Worm (Caenorhabditis elegans) whole organism, L3 larva: ENCODE measurements around the gene Y38F2AR.10.

Experiments
- R02D3.7 ChIP-seq: fragments of 150-350 bp; optimal IDR thresholded peaks from 2 replicates; lab custom pipeline; 2014; ENCODE audit warnings: missing biosample characterization, missing genetic modification characterization
- aly-2 ChIP-seq: fragments of 150-350 bp; optimal IDR thresholded peaks from 2 replicates; lab custom pipeline; 2014; ENCODE audit warnings: missing biosample characterization, missing genetic modification characterization
- ceh-16 ChIP-seq: sonication (generic microtip); optimal IDR thresholded peaks from 2 replicates; lab custom pipeline; 2017; ENCODE audit warnings: missing biosample characterization, missing genetic modification characterization
- ceh-28 ChIP-seq: fragments of 150-350 bp; optimal IDR thresholded peaks from 2 replicates; lab custom pipeline; 2014; ENCODE audit warnings: missing biosample characterization, missing genetic modification reagents, missing genetic modification characterization
- ceh-82 ChIP-seq: fragments of 150-350 bp; optimal IDR thresholded peaks from 2 replicates; lab custom pipeline; 2014; ENCODE audit warnings: missing biosample characterization, missing genetic modification characterization
- egl-5 ChIP-seq: fragments of 150-350 bp; optimal IDR thresholded peaks from 2 replicates; lab custom pipeline; 2017; ENCODE audit warnings: missing biosample characterization, missing genetic modification reagents, missing genetic modification characterization, inconsistent platforms
- elt-1 ChIP-seq: fragments of 150-350 bp; optimal IDR thresholded peaks from 2 replicates; lab custom pipeline; 2014; ENCODE audit warnings: missing biosample characterization, missing genetic modification characterization
- eor-1 ChIP-seq, 2 experiments: fragments of 150-350 bp; optimal IDR thresholded peaks; 2 replicates each; lab custom pipeline; 2014 to 2018; ENCODE audit warnings: missing biosample characterization in 2 of 2, missing genetic modification characterization in 2 of 2
- fkh-2 ChIP-seq: fragments of 150-350 bp; optimal IDR thresholded peaks from 2 replicates; lab custom pipeline; 2014; ENCODE audit warnings: missing biosample characterization, missing genetic modification reagents, missing genetic modification characterization
- fos-1 ChIP-seq: fragments of 150-350 bp; optimal IDR thresholded peaks from 2 replicates; lab custom pipeline; 2014; ENCODE audit warnings: missing biosample characterization, missing genetic modification characterization
- hmg-11 ChIP-seq: sonication (generic microtip); optimal IDR thresholded peaks from 2 replicates; lab custom pipeline; 2016; ENCODE audit warnings: missing genetic modification characterization, missing compliant biosample characterization
- jun-1 ChIP-seq: fragments of 150-350 bp; optimal IDR thresholded peaks from 2 replicates; lab custom pipeline; 2014; ENCODE audit warnings: missing biosample characterization, missing genetic modification reagents, missing genetic modification characterization
- lin-15B ChIP-seq: fragments of 150-350 bp; optimal IDR thresholded peaks from 2 replicates; lab custom pipeline; 2014; ENCODE audit warnings: missing biosample characterization, missing genetic modification characterization
- lsy-12 ChIP-seq: sonication (generic microtip); optimal IDR thresholded peaks from 2 replicates; lab custom pipeline; 2016; ENCODE audit warnings: mild to moderate bottlenecking, missing genetic modification characterization, missing compliant biosample characterization
- mml-1 ChIP-seq: fragments of 150-350 bp; sonication (generic microtip); optimal IDR thresholded peaks from 3 replicates; lab custom pipeline; 2014; ENCODE audit warnings: missing biosample characterization, missing genetic modification characterization
- nfya-1 ChIP-seq: sonication (generic microtip); optimal IDR thresholded peaks from 2 replicates; lab custom pipeline; 2017; ENCODE audit warnings: missing genetic modification characterization, mild to moderate bottlenecking, missing compliant biosample characterization, antibody characterized with exemption, moderate library complexity; ENCODE audit not compliant: insufficient read depth
- nhr-12 ChIP-seq: fragments of 150-350 bp; optimal IDR thresholded peaks from 2 replicates; lab custom pipeline; 2014; ENCODE audit warnings: missing biosample characterization, missing genetic modification characterization
- nhr-23 ChIP-seq: fragments of 150-350 bp; optimal IDR thresholded peaks from 2 replicates; lab custom pipeline; 2014; ENCODE audit warnings: missing biosample characterization, missing genetic modification reagents, missing genetic modification characterization
- nhr-237 ChIP-seq: fragments of 150-350 bp; optimal IDR thresholded peaks from 2 replicates; lab custom pipeline; 2014; ENCODE audit warnings: missing biosample characterization, missing genetic modification characterization
- nhr-25 ChIP-seq: sonication (generic microtip); optimal IDR thresholded peaks from 2 replicates; lab custom pipeline; 2017; ENCODE audit warnings: missing biosample characterization, missing genetic modification characterization
- nhr-28 ChIP-seq: fragments of 150-350 bp; optimal IDR thresholded peaks from 2 replicates; lab custom pipeline; 2014; ENCODE audit warnings: missing biosample characterization, missing genetic modification characterization
- nhr-43 ChIP-seq: sonication (generic microtip); optimal IDR thresholded peaks from 2 replicates; lab custom pipeline; 2016; ENCODE audit warnings: mild to moderate bottlenecking, missing genetic modification characterization, missing compliant biosample characterization; ENCODE audit not compliant: poor library complexity, severe bottlenecking
- nhr-67 ChIP-seq: fragments of 150-350 bp; optimal IDR thresholded peaks from 2 replicates; lab custom pipeline; 2014; ENCODE audit warnings: missing biosample characterization, missing genetic modification characterization
- nhr-77 ChIP-seq: fragments of 150-350 bp; optimal IDR thresholded peaks from 2 replicates; lab custom pipeline; 2014; ENCODE audit warnings: missing biosample characterization, missing genetic modification characterization
- pha-4 ChIP-seq: fragments of 150-350 bp; optimal IDR thresholded peaks from 2 replicates; lab custom pipeline; 2014; ENCODE audit warnings: missing biosample characterization, missing genetic modification reagents, missing genetic modification characterization
- pqm-1 ChIP-seq: fragments of 150-350 bp; optimal IDR thresholded peaks from 2 replicates; lab custom pipeline; 2017; ENCODE audit warnings: missing biosample characterization, missing genetic modification characterization, inconsistent platforms
- skn-1 ChIP-seq: fragments of 150-350 bp; optimal IDR thresholded peaks from 2 replicates; lab custom pipeline; 2014; ENCODE audit warnings: missing biosample characterization, missing genetic modification characterization
- snpc-4 ChIP-seq: fragments of 150-350 bp; optimal IDR thresholded peaks from 2 replicates; lab custom pipeline; 2014; ENCODE audit warnings: missing biosample characterization, missing genetic modification characterization
- unc-39 ChIP-seq: sonication (generic microtip); optimal IDR thresholded peaks from 4 replicates; lab custom pipeline; 2017; ENCODE audit warnings: missing biosample characterization, missing genetic modification characterization
- zag-1 ChIP-seq: fragments of 150-350 bp; optimal IDR thresholded peaks from 2 replicates; lab custom pipeline; 2014; ENCODE audit warnings: missing biosample characterization, missing genetic modification characterization

The Y38F2AR.10 gene

DNA sequence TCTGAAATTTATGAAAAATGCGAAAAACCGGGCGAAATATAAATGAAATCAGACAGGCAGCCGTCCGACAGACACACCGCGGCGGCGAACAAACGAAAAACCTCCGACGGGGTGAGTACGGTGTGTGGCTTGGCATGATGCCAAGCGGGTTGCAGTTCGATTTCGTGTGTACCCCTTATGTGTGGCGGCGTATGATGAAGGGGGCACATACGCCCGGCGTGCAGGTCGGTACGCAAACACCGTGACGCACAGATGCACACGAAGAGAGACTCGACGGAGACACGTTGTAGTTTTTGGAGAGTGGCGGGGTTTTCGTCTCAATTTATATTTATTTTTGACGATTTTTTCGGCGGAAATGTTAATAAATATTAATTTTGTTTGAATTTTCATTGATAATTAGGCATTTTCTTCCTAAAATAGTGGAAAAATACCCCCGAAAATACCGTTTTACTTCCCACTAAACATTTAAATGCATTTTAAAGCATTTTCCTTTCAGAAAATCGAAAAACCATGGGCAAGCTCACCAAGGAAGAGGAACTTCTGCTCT, 10.3 kb downstream of the Y38F2AR.10 start, which contains the start of gene trap-3 (continued):
- TF ChIP-seq nfya-1 (tag; lab: Kevin White, UChicago) (peak; percentile 99), elt-1 (peak; percentile 34), nhr-25 (peak; percentile 99), unc-39 (tag; lab: Kevin White, UChicago) (no peak), nhr-237 (tag; lab: Kevin White, UChicago) (no peak), mml-1 (tag; lab: Kevin White, UChicago) (no peak), pqm-1 (tag; lab: Kevin White, UChicago) (peak; percentile 55), lsy-12 (tag; lab: Kevin White, UChicago) (peak; percentile 98), nhr-67 (tag; lab: Kevin White, UChicago) (no peak), fos-1 (no peak), hmg-11 (tag; lab: Kevin White, UChicago) (peak; percentile 96), fkh-2 (tag; lab: Kevin White, UChicago) (no peak), egl-5 (tag; lab: Kevin White, UChicago) (peak; percentile 49), aly-2 (tag; lab: Kevin White, UChicago) (no peak), nhr-28 (tag; lab: Kevin White, UChicago) (no peak), skn-1 (peak; percentile 63), nhr-77 (tag; lab: Kevin White, UChicago) (peak; percentile 29), ceh-16 (tag; lab: Kevin White, UChicago) (no peak), snpc-4 (tag; lab: Kevin White, UChicago) (peak; percentile 93), ceh-82 (tag; lab: Kevin White, UChicago) (peak; percentile 85), nhr-12 (no peak)

DNA sequence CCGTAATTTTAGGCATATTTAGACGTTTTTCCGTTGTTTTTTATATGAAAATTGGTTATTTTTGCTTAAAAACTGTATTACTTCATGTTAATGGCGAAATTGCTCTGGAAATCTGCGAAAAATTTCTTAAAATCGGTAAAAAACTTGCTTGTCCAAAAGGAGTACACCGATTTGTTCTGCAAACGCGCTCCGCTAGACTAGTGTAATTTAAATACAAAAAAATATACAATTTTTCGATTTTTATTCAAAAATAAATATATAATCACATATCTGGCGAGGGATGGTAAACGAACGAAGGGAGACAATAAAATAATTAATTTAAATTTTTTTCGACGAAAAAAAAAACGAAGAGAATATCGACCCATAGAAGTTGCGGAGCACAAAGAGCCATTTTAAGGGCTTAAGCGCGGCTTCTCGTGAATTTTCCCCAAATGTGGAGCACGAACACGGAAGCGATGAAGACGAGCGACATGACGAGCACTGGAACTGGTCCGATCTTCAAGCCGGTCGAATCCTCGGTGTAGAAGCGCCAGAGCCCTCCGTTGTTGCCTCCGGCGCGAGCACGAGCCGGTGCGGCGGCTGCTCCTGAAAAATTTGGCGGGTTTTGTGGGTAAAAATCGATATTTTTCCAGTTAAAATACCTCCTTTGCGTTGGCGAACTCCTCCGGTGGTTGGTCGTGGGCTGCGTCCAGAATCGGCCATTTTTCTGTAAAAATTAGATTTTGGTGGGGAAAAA, 11.2 kb downstream of the Y38F2AR.10 start, which contains the start of gene sec-61.B:
sec-61.B (minus strand) TSS at position 706 of the 736 bp plus-strand sequence.
- TF ChIP-seq R02D3.7 (no peak), zag-1 (tag; lab: Kevin White, UChicago) (no peak), lin-15B (tag; lab: Kevin White, UChicago) (peak; percentile 24), nfya-1 (tag; lab: Kevin White, UChicago) (peak; percentile 14), ceh-16 (tag; lab: Kevin White, UChicago) (no peak), nhr-237 (tag; lab: Kevin White, UChicago) (no peak), pha-4 (tag; lab: Kevin White, UChicago) (peak; percentile 20)

DNA sequence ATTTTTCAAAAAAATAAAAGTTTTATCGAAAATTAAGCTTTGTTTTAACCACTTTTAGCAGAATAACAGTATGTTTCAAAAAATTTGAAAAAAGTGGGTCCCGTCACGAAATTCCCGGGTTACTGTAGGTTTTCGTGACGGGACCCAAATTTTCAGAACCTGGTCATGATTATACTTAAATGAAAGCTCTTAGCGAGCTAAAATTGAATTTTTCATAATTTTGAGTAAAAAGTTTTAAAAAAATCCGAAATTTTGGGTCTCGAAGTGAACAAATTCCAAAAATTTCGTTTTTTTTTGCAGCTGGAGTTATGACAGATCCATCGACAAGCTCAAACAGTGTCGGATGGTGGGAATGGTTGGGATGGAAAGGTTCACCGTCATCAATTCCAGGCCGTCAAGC, 15.6 kb downstream of the Y38F2AR.10 start, which contains the start of gene Y38F2AR.3:
Y38F2AR.3 (plus strand) TSS at position 301 of the 400 bp plus-strand sequence.
- no peak for TF ChIP-seq lin-15B (tag; lab: Kevin White, UChicago)
- TF ChIP-seq fkh-2 (tag; lab: Kevin White, UChicago), result no peak
- TF ChIP-seq nfya-1 (tag; lab: Kevin White, UChicago), result no peak
- TF ChIP-seq mml-1 (tag; lab: Kevin White, UChicago), result no peak
- TF ChIP-seq skn-1, result no peak
- TF ChIP-seq jun-1 (tag; lab: Kevin White, UChicago), result no peak
- no peak for TF ChIP-seq nhr-43
- TF ChIP-seq nhr-67 (tag; lab: Kevin White, UChicago), result no peak

DNA sequence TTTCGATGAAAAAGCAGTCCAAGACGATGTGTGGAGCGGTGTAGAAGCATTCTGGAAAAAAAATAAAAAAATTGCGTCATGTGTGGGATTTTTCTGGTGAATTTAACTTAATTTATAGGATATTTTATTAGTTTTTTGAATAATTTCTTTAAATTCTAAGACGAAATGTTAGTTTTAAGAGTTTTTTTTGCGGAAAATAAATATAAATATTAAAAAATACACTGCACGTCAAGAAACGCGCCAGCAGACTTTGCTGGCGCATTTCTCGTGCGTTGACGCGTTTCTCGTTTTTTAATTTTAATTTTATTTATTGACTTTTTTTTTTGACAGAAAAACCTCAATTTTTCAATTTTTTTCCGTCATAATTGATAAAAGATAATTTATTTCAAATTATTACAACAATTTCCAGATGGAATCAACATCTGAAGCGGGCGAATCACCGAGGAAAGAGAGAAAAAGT, 50.4 kb downstream of the Y38F2AR.10 start, which contains the start of the genes ppgn-1 and tftc-1:
ppgn-1 (minus strand) TSS at position 51 of the 460 bp plus-strand sequence.
tftc-1 (plus strand) TSS at position 410 of the 460 bp plus-strand sequence.
- TF ChIP-seq eor-1 (tag; optimal IDR thresholded peaks at IDR 0.05; lab: Kevin White, UChicago) (peak in 1 of 2 experiments; percentile 41), egl-5 (tag; lab: Kevin White, UChicago) (no peak), aly-2 (tag; lab: Kevin White, UChicago) (no peak), zag-1 (tag; lab: Kevin White, UChicago) (no peak), nhr-43 (no peak), hmg-11 (tag; lab: Kevin White, UChicago) (peak; percentile 36), nhr-12 (no peak), ceh-28 (no peak), nhr-23 (tag; lab: Kevin White, UChicago) (peak; percentile 39), lin-15B (tag; lab: Kevin White, UChicago) (peak; percentile 74), pha-4 (tag; lab: Kevin White, UChicago) (peak; percentile 76), jun-1 (tag; lab: Kevin White, UChicago) (no peak), nhr-28 (tag; lab: Kevin White, UChicago) (no peak), nfya-1 (tag; lab: Kevin White, UChicago) (peak; percentile 53), snpc-4 (tag; lab: Kevin White, UChicago) (peak; percentile 16), fos-1 (no peak), R02D3.7 (peak; percentile 21)
